Fruit fly (Drosophila melanogaster) whole organism, embryonic: ENCODE measurements around the gene mib2.

Experiments used
- Atf6 ChIP-seq: fragments of 200-800 bp; sonication (Bioruptor generic); IDR thresholded peaks from 2 replicates; pipeline ENCODE4 v1.3.6; 2022; ENCODE audit warnings: missing biosample characterization, missing genetic modification characterization
- CG6854 ChIP-seq: fragments of 200-800 bp; sonication (Bioruptor generic); optimal IDR thresholded peaks from 3 replicates; lab custom pipeline; 2017; ENCODE audit warnings: missing biosample characterization, mild to moderate bottlenecking, missing genetic modification characterization
- Gug ChIP-seq: fragments of 200-800 bp; sonication (Bioruptor generic); IDR thresholded peaks from 4 replicates; pipeline ENCODE4 v1.3.6; 2022; ENCODE audit warnings: missing biosample characterization, missing genetic modification characterization
- Oaz ChIP-seq: fragments of 200-800 bp; sonication (Bioruptor generic); IDR thresholded peaks from 2 replicates; pipeline ENCODE4 v1.3.6; 2022; ENCODE audit warnings: missing biosample characterization, missing genetic modification characterization
- cg ChIP-seq: fragments of 200-800 bp; sonication (Bioruptor generic); optimal IDR thresholded peaks from 3 replicates; lab custom pipeline; 2019; ENCODE audit warnings: missing biosample characterization, mild to moderate bottlenecking, missing genetic modification characterization, moderate library complexity
- usp ChIP-seq: fragments of >200 bp; optimal IDR thresholded peaks from 2 replicates; lab custom pipeline; 2017; ENCODE audit warnings: missing biosample characterization, missing genetic modification characterization

DNA sequence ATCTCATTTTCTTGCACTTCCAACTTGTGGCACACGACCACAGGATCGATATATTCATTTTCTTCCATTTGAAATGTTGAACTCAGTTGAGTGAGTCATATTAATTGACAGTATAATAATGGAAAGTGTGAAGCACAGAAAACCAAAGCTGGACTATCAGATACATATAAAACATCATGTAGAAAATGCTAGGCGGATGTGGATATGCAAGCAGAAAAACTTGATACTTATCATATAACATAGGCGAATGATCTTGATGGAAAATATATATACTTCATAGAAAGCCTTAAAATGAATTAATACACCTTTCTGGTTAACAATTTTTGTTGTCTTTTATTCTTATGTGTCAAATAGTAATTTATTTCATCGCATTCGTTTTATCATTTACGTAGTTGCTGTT, 44.7 kb downstream of the mib2 start, which contains the start of gene CG10700:
- TF ChIP-seq usp (GFP tag; lab: Kevin White, UChicago) (no peak), Oaz (no peak), Gug (GFP tag; lab: Robert Waterston, UW) (no peak), CG6854 (GFP tag; lab: Kevin White, UChicago) (no peak), Atf6 (no peak), cg (GFP tag; lab: Kevin White, UChicago) (no peak)
